Fruit fly (Drosophila melanogaster): ENCODE measurements around the gene CG33272.
A peak's percentile ranks its signal among the peaks of the same experiment; 100 is the strongest.

CG33272 gene

DNA sequence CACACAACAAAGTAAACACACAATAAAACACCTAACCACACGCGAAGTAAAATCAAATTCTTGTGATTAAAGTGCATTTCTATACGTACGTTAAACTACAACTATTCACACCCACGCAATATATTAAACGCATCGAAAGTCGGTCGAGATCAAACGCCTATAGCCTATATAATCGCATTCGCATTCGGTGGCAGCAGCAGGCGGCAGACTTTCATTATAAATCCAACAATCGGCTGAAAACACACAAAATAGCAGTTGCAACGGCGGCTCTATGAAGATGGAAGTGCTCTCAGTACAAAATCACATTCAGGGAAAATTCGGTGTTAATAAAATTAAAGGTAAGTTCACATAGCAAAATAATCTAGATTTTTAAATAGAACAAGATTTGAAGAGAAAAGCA lies 22.1 kb downstream of the CG33272 start:
- TF ChIP-seq CG17801 (GFP tag; optimal IDR thresholded peaks at IDR 0.05; ENCODE audit: partially characterized antibody): no peak

DNA sequence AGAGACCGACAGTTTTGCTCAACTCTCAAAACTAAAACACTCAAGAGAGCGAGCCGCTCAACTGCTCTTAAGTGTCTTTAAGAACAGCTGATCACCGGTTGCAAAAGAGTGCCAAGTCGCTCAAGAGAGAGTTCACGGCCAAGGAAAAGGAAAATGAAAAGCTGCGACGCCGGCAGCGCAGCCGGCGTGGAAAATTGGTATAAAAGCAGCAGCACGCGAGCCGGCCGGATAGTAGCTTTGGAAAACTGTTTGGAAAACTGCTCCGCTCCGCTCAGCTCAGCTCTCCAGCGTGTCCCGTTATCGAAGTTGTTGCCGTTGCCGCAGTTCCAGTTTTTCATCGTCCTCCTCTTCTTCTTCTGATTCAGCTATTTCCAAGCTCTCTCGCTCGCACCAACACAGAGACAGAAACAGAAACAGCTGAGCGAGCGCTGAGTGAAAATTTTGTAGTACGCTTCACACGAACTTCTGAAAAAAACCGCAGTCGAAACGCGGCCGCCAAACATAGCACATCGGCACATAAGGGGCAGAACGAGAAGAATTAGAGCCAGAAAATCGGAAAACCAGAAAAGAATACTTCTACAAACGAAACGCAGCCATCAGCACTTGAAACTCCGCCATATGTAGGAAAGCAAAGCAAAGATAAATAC lies 22.9 kb downstream of the CG33272 start, which contains the start of gene chrb:
Gene chrb (plus strand): TSS at position 224 of the 647 bp plus-strand sequence.
- peak; percentile 55 for TF ChIP-seq CG17801 (GFP tag; optimal IDR thresholded peaks at IDR 0.05; ENCODE audit: partially characterized antibody)

DNA sequence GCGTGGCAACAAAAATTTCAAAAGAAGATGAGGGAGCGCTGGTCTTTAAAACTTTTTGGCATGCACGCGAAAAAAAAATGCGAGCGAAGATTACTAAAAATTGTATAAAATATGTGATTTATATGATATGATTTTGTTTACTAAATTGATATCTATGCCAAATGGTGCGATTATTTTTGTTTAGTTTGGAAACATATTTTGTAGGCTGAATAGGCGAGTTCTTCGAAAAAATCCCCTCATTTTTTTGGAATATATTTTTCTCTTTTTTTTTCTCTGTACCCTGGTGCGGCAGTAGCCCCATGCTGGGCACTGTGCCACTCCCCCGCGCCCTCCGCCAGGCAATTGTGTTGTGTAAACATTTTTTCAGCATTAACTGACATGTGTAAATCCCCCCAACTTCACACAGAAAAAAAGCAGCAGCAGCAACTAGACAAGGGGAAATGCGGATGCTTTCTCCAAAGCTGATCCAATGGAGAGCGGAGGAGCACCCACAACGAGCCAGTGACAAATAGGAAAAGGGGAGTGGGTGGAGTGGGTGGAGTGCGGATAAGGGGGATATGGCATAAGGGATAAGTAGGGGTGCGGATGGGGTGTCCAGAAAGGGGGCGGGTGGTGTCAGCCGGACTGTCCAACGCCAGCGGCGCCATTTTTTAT lies 24.3 kb downstream of the CG33272 start:
- TF ChIP-seq CG17801 (GFP tag; optimal IDR thresholded peaks at IDR 0.05; ENCODE audit: partially characterized antibody): no peak

DNA sequence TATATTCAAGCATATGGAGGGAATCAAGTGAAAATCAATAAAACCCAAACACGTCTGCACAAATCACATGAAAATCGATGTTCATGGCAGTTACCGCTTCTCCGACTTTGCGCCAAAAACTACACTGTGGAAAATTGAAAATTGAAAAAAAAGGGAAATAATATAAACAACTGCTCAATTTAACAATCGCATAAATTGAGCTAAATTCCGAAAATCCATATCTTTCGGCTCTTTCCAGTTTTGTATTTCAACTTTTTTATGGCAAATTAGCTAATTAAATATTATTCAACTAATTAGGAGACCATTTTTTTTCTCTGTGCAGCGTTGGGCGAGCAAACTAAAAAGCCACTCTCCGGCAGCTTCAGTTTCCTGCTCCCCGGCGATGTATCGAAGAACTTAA lies 25.9 kb downstream of the CG33272 start:
- TF ChIP-seq CG17801 (GFP tag; optimal IDR thresholded peaks at IDR 0.05; ENCODE audit: partially characterized antibody): no peak

DNA sequence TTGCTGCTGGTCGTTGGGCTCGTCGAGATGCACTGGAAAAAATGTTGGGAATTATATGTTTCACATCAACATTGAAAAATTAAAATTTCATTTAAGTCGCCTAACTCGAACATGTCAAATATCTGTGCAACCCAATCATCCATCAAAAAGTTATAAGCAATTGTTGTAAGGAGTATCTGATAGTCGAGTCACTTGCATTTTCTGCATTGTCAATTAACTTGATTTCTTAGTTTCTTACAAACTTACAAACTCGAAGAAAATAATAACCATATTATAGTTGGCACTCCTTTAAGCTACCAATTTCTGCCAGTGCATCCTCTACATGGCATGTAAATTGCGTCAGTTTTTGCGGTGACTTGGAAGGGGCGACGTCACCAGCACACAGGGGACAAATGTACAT lies 27.3 kb downstream of the CG33272 start:
- TF ChIP-seq CG17801 (GFP tag; optimal IDR thresholded peaks at IDR 0.05; ENCODE audit: partially characterized antibody): no peak

DNA sequence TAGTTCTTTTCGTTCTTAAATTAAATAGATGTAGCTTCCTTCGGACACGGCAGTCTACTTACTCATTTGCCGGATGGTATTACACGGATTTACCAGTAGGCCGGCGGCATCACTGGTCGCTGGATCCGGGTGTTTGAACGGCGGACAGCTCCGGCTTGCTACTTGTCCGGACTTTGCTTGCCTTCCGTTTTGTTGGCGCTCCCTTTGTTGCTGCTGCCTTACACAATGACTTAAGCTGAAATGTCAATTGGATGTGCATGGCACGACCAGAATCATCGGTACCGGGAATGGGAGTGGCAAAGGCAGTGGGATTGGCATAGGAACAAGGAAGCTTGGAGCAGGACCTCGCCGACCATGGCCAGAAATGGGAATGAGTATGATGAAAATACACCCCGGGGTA lies 30.1 kb downstream of the CG33272 start:
- TF ChIP-seq CG17801 (GFP tag; optimal IDR thresholded peaks at IDR 0.05; ENCODE audit: partially characterized antibody): no peak

DNA sequence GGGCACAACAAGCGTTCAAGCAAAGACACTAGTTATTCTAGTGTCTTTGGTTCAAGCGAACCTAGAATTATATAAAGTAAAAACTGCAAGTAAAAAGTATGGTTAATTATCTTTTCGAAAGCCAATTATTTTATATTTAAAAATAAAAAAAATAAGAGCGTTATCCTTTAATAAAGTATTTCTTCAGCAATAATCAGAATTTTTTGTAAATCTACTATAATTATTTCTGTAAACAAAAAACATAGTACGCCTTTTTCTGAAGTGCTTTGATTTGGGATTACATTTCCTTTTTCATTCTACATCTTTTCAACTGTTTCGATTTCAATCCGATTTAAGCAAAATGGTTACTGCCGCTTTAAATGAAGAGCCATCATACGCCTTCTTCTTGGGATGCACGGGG lies 35.7 kb downstream of the CG33272 start, which contains the start of gene Vha16-2:
Gene Vha16-2 (plus strand): TSS at position 301 of the 400 bp plus-strand sequence.
- no peak for TF ChIP-seq CG17801 (GFP tag; optimal IDR thresholded peaks at IDR 0.05; ENCODE audit: partially characterized antibody)

DNA sequence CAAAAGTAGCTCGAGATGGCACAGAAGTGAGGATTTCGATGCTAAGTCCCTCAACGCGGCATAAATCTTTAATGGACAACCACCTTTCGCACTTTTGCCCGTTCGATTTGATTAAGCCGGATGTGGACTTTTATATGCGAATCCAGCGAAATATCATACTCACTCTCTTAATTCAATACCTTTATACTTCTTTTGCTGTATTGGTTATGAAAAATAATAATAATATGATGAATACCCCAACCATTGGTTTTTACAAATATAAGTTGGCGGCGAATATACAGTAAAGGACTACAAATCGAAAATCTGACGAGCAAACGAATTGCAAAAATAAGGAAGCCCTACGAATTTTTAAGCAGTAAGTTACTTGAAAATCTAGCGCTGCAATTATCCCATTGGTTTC lies 37.4 kb downstream of the CG33272 start, which contains the start of gene Vha16-3:
Gene Vha16-3 (plus strand): TSS at position 301 of the 400 bp plus-strand sequence.
- no peak for TF ChIP-seq CG17801 (GFP tag; optimal IDR thresholded peaks at IDR 0.05; ENCODE audit: partially characterized antibody)

DNA sequence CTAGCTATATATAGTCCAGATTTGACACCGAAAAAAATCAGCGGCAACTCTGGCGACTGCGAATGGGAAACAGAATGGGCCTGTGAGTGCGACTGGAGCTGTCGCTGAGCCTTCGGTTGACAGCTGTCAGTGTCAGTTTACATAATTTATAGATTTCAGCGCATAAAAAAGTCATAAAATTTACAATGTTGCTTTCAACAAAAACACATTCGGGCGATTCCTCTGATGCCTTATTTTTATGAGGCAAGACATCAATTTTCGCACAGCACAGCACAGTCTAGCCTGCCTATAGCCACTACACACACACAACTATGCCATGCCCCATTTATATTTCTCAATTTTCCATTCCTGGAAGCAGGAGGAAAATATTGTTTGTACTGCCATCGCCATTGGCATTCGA lies 38.0 kb downstream of the CG33272 start:
- TF ChIP-seq CG17801 (GFP tag; optimal IDR thresholded peaks at IDR 0.05; ENCODE audit: partially characterized antibody): no peak

DNA sequence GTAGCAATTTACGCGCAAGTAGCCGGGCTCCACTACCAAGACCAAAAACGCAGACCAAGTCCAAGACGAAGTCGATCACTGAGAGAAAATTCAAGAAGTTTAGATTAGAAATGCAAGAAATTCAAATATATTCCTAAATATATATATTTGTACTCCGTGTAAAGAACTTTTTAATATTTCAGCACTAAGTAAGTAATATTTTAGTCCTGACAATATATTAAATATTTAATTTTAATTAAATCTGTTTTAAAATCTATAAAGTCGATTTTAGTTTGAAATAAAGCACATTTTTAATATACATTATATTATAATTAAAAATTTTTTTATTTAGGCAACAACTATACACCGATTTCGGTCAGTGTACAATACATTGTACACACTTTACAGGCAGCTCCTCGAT lies 43.4 kb downstream of the CG33272 start:
- TF ChIP-seq CG17801 (GFP tag; optimal IDR thresholded peaks at IDR 0.05; ENCODE audit: partially characterized antibody): no peak

DNA sequence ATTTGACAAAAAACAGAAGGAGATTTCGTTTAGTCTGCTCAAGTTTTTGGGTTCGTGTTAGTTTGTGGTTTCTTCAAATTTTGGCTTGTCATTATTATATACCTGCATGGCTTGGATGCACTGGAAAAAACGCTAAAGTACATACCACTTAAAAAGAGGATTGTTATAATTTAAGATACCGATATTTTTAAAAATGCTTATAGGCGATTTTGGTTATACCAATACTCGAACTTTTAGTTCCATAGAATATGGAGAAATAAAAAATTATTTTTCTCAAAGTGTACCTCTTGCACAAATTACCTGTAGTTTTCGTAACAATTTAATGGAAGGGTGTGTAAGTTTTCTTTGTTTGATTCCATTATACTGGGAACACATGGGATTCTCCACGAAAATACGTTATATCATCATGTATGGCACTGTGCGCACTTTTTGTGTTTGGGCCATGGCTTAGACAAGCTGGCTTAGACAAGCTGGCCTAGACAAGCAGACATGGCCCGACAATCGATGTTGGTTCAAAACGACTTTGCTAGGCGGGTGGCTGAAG lies 44.9 kb downstream of the CG33272 start, which contains the start of gene Fum3:
Gene Fum3 (minus strand): TSS at position 494 of the 544 bp plus-strand sequence.
- TF ChIP-seq CG17801 (GFP tag; optimal IDR thresholded peaks at IDR 0.05; ENCODE audit: partially characterized antibody): no peak

Measured in ovary, adult (tissue).